Worm (Caenorhabditis elegans) whole organism, mixed stage, embryonic: ENCODE data around the gene parg-2.

ENCODE experiments used
- blmp-1 ChIP-seq: fragments of 150-350 bp; optimal IDR thresholded peaks from 2 replicates; lab custom pipeline; 2014; ENCODE audit warnings: missing biosample characterization, missing genetic modification characterization
- ces-1 ChIP-seq: fragments of 150-350 bp; optimal IDR thresholded peaks from 2 replicates; lab custom pipeline; 2014; ENCODE audit warnings: missing biosample characterization, missing genetic modification reagents, missing genetic modification characterization
- cnd-1 ChIP-seq: fragments of 200-800 bp; sonication (Bioruptor generic); optimal IDR thresholded peaks from 2 replicates; lab custom pipeline; 2018; ENCODE audit warnings: mild to moderate bottlenecking, missing genetic modification characterization, missing compliant biosample characterization
- elt-3 ChIP-seq: fragments of 150-350 bp; optimal IDR thresholded peaks from 2 replicates; lab custom pipeline; 2014; ENCODE audit warnings: missing biosample characterization, missing genetic modification characterization
- unc-62 ChIP-seq: fragments of 150-350 bp; optimal IDR thresholded peaks from 2 replicates; lab custom pipeline; 2014; ENCODE audit warnings: missing biosample characterization, missing genetic modification reagents, missing genetic modification characterization
- zip-8 ChIP-seq: fragments of 150-350 bp; optimal IDR thresholded peaks from 2 replicates; lab custom pipeline; 2014; ENCODE audit warnings: missing biosample characterization, missing genetic modification characterization
- ztf-11 ChIP-seq: fragments of 150-350 bp; optimal IDR thresholded peaks from 2 replicates; lab custom pipeline; 2014; ENCODE audit warnings: missing biosample characterization, missing genetic modification characterization

ce11 chrIV:8718153-8718552, 3.2 kb upstream of the parg-2 start, which contains the start of gene H23L24.1:
- TF ChIP-seq elt-3 (tag; lab: Kevin White, UChicago), result no peak
- no peak for TF ChIP-seq ces-1 (GFP tag; lab: Kevin White, UChicago)
- no peak for TF ChIP-seq ztf-11 (tag; lab: Kevin White, UChicago)
- no peak for TF ChIP-seq cnd-1 (tag; lab: Kevin White, UChicago)
- TF ChIP-seq zip-8 (tag; lab: Kevin White, UChicago), result no peak
- TF ChIP-seq unc-62, result no peak
- no peak for TF ChIP-seq blmp-1 (tag; lab: Kevin White, UChicago)
